ENCODE assay signal across 2 fruit fly cellular contexts in the genomic region with DNA sequence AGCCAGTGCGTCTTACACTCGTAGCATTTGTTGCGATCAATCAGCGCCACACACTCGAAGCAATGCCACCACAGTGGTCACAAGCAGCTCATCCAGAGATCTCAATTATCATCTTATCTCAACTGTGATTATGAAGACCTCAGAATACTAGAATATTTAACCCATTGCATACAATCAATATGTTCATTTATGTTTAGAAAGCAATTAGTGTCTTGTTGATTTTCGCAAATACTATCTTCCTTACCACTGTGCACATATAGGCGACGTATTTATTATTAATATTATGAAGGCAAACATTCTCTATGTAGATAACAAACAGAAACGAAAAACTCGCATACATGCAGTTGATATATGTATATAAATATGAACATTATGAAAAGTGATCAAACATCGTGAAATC.
TF ChIP-seq lines count a peak whose summit lies in the region.

No protein-coding gene starts in this region.

TF ChIP-seq in whole organism, embryonic, 481 proteins besides CTCF, POLR2A, EP300 and RAD21 (continued from another document and continues in another):
- peak; percentile 44; the same call in 1 of the 2 replicates for TF ChIP-seq peb (GFP tag; IDR thresholded peaks at IDR 0.05; lab: Robert Waterston, UW)
- TF ChIP-seq CG4360 (GFP tag; IDR thresholded peaks at IDR 0.05; lab: Robert Waterston, UW), result peak; percentile 61; the same call in 1 of the 2 replicates
- TF ChIP-seq CG8388 (GFP tag; optimal IDR thresholded peaks at IDR 0.05; lab: Kevin White, UChicago), result peak; percentile 37
- peak; percentile 54; the same call in 1 of the 2 replicates for TF ChIP-seq CG14014 (GFP tag; IDR thresholded peaks at IDR 0.05; lab: Robert Waterston, UW)
- TF ChIP-seq CG13123 (GFP tag; optimal IDR thresholded peaks at IDR 0.05; lab: Kevin White, UChicago), result peak; percentile 69
- no peak for TF ChIP-seq gfzf (GFP tag; optimal IDR thresholded peaks at IDR 0.05; lab: Kevin White, UChicago)
- peak; percentile 35; the same call in 1 of the 3 replicates for TF ChIP-seq CG7357 (GFP tag; IDR thresholded peaks at IDR 0.05; lab: Robert Waterston, UW)
- TF ChIP-seq CG2116 (GFP tag; optimal IDR thresholded peaks at IDR 0.05; lab: Kevin White, UChicago), result peak; percentile 46
- TF ChIP-seq ase (GFP tag; IDR thresholded peaks at IDR 0.05; lab: Robert Waterston, UW), result peak; percentile 62; the same call in 2 of the 3 replicates
- TF ChIP-seq CG11560 (tag; IDR thresholded peaks at IDR 0.05; lab: Robert Waterston, UW), result 0 out of 3 replicates have a peak, but pooled peaks have one; percentile 39
- peak; percentile 20 for TF ChIP-seq Antp (GFP tag; optimal IDR thresholded peaks at IDR 0.05; lab: Kevin White, UChicago)
- no peak for TF ChIP-seq repo (GFP tag; optimal IDR thresholded peaks at IDR 0.05; lab: Kevin White, UChicago)
- peak; percentile 78 for TF ChIP-seq CG17829 (tag; optimal IDR thresholded peaks at IDR 0.05; lab: Kevin White, UChicago)
- peak; percentile 36; the same call in 1 of the 2 replicates for TF ChIP-seq CG7372 (GFP tag; IDR thresholded peaks at IDR 0.05; lab: Robert Waterston, UW)
- TF ChIP-seq org-1 (GFP tag; optimal IDR thresholded peaks at IDR 0.05; lab: Kevin White, UChicago), result peak; percentile 69
- TF ChIP-seq CG6654 (GFP tag; optimal IDR thresholded peaks at IDR 0.05; lab: Kevin White, UChicago), result no peak
- TF ChIP-seq Opbp (GFP tag; IDR thresholded peaks at IDR 0.05; lab: Robert Waterston, UW; ENCODE audit: partially characterized antibody), result no peak
- TF ChIP-seq CG12744 (GFP tag; optimal IDR thresholded peaks at IDR 0.05; lab: Kevin White, UChicago), result peak; percentile 34
- peak; percentile 82 for TF ChIP-seq CG2875 (GFP tag; optimal IDR thresholded peaks at IDR 0.05; lab: Kevin White, UChicago)
- peak; percentile 22; the same call in 1 of the 3 replicates for TF ChIP-seq sr (GFP tag; IDR thresholded peaks at IDR 0.05; lab: Robert Waterston, UW)
- no peak for TF ChIP-seq zfh2 (GFP tag; optimal IDR thresholded peaks at IDR 0.05; lab: Kevin White, UChicago)
- no peak for TF ChIP-seq pb (GFP tag; optimal IDR thresholded peaks at IDR 0.05; lab: Kevin White, UChicago)
- no peak for TF ChIP-seq sc (optimal IDR thresholded peaks at IDR 0.05; lab: Kevin White, UChicago)
- peak; percentile 89 for TF ChIP-seq sc (GFP tag; optimal IDR thresholded peaks at IDR 0.05; lab: Kevin White, UChicago)
- peak; percentile 2 for TF ChIP-seq fd3F (GFP tag; optimal IDR thresholded peaks at IDR 0.05; lab: Kevin White, UChicago)
- peak; percentile 51 for TF ChIP-seq Hsf (GFP tag; optimal IDR thresholded peaks at IDR 0.05; lab: Kevin White, UChicago)
- TF ChIP-seq Mrtf (GFP tag; IDR thresholded peaks at IDR 0.05; lab: Robert Waterston, UW), result peak; percentile 61; the same call in 2 of the 3 replicates
- no peak for TF ChIP-seq prd (optimal IDR thresholded peaks at IDR 0.05; lab: Kevin White, UChicago)
- TF ChIP-seq prd (GFP tag; IDR thresholded peaks at IDR 0.05; lab: Robert Waterston, UW), result peak; percentile 79
- TF ChIP-seq CG3838 (GFP tag; optimal IDR thresholded peaks at IDR 0.05; lab: Kevin White, UChicago), result peak; percentile 53
- peak; percentile 81 for TF ChIP-seq CG6689 (GFP tag; IDR thresholded peaks at IDR 0.05; lab: Robert Waterston, UW)
- TF ChIP-seq Dp (GFP tag; optimal IDR thresholded peaks at IDR 0.05; lab: Kevin White, UChicago), result no peak
- peak; percentile 58 for TF ChIP-seq wek (GFP tag; optimal IDR thresholded peaks at IDR 0.05; lab: Kevin White, UChicago)
- peak; percentile 4 for TF ChIP-seq btn (GFP tag; optimal IDR thresholded peaks at IDR 0.05; lab: Kevin White, UChicago)
- TF ChIP-seq Myb (GFP tag; optimal IDR thresholded peaks at IDR 0.05; lab: Kevin White, UChicago), result no peak
- TF ChIP-seq CG18262 (tag; optimal IDR thresholded peaks at IDR 0.05; lab: Kevin White, UChicago), result peak; percentile 78
- peak; percentile 32 for TF ChIP-seq CG17385 (GFP tag; optimal IDR thresholded peaks at IDR 0.05; lab: Kevin White, UChicago)
- TF ChIP-seq Side (GFP tag; optimal IDR thresholded peaks at IDR 0.05; lab: Kevin White, UChicago), result peak; percentile 12
- peak; percentile 91 for TF ChIP-seq Drgx (GFP tag; IDR thresholded peaks at IDR 0.05; lab: Robert Waterston, UW)
- TF ChIP-seq Abd-B (GFP tag; optimal IDR thresholded peaks at IDR 0.05; lab: Kevin White, UChicago), result no peak
- no peak for TF ChIP-seq pzg (GFP tag; optimal IDR thresholded peaks at IDR 0.05; lab: Kevin White, UChicago)
- no peak for TF ChIP-seq rib (GFP tag; IDR thresholded peaks at IDR 0.05; lab: Robert Waterston, UW)
- TF ChIP-seq Dref (GFP tag; IDR thresholded peaks at IDR 0.05; lab: Robert Waterston, UW), result no peak
- TF ChIP-seq lmd (GFP tag; IDR thresholded peaks at IDR 0.05; lab: Robert Waterston, UW), result peak; percentile 54
- TF ChIP-seq sens (GFP tag; lab: Kevin White, UChicago), result peak; percentile 94
- peak; percentile 37; the same call in 1 of the 2 replicates for TF ChIP-seq al (GFP tag; IDR thresholded peaks at IDR 0.05; lab: Robert Waterston, UW)
- peak; percentile 23; the same call in 1 of the 3 replicates for TF ChIP-seq gce (GFP tag; IDR thresholded peaks at IDR 0.05; lab: Robert Waterston, UW)
- peak; percentile 42 for TF ChIP-seq Sry-β (GFP tag; optimal IDR thresholded peaks at IDR 0.05; lab: Kevin White, UChicago)
- TF ChIP-seq lov (optimal IDR thresholded peaks at IDR 0.05; lab: Kevin White, UChicago), result no peak
- TF ChIP-seq lov (GFP tag; IDR thresholded peaks at IDR 0.05; lab: Robert Waterston, UW), result peak; percentile 74; the same call in 1 of the 3 replicates
- TF ChIP-seq CG12104 (GFP tag; optimal IDR thresholded peaks at IDR 0.05; lab: Kevin White, UChicago), result peak; percentile 78
- peak; percentile 42 for TF ChIP-seq twi (tag; optimal IDR thresholded peaks at IDR 0.05; lab: Kevin White, UChicago)
- TF ChIP-seq zfh1 (GFP tag; IDR thresholded peaks at IDR 0.05; lab: Robert Waterston, UW), result peak; percentile 80
- no peak for TF ChIP-seq CG16779 (GFP tag; IDR thresholded peaks at IDR 0.05; lab: Robert Waterston, UW)
- TF ChIP-seq so (GFP tag; IDR thresholded peaks at IDR 0.05; lab: Robert Waterston, UW), result peak; percentile 58; the same call in 1 of the 3 replicates
- peak; percentile 23 for TF ChIP-seq CG9609 (GFP tag; optimal IDR thresholded peaks at IDR 0.05; lab: Kevin White, UChicago)
- TF ChIP-seq CG4854 (GFP tag; optimal IDR thresholded peaks at IDR 0.05; lab: Kevin White, UChicago), result peak; percentile 62
- TF ChIP-seq Dek (tag; optimal IDR thresholded peaks at IDR 0.05; lab: Kevin White, UChicago), result peak; percentile 17
- TF ChIP-seq CG10209 (GFP tag; optimal IDR thresholded peaks at IDR 0.05; lab: Kevin White, UChicago), result peak; percentile 81
- no peak for TF ChIP-seq gt (GFP tag; IDR thresholded peaks at IDR 0.05; lab: Robert Waterston, UW)
- 0 out of 2 replicates have a peak, but pooled peaks have one; percentile 12 for TF ChIP-seq Doc2 (GFP tag; IDR thresholded peaks at IDR 0.05; lab: Robert Waterston, UW)
- TF ChIP-seq CG11093 (GFP tag; IDR thresholded peaks at IDR 0.05; lab: Robert Waterston, UW), result peak; percentile 54; the same call in 2 of the 3 replicates

TF ChIP-seq in whole organism, prepupa, 60 proteins besides CTCF, POLR2A, EP300 and RAD21 (continued from another document):
- TF ChIP-seq Lpt (GFP tag; optimal IDR thresholded peaks at IDR 0.05; lab: Kevin White, UChicago), result peak; percentile 70
- peak; percentile 63 for TF ChIP-seq CG11902 (GFP tag; optimal IDR thresholded peaks at IDR 0.05; lab: Kevin White, UChicago)
- TF ChIP-seq Hr39 (GFP tag; optimal IDR thresholded peaks at IDR 0.05; lab: Kevin White, UChicago), result peak; percentile 80
- peak; percentile 82 for TF ChIP-seq CG6276 (GFP tag; optimal IDR thresholded peaks at IDR 0.05; lab: Kevin White, UChicago)
- TF ChIP-seq Eip75B (GFP tag; optimal IDR thresholded peaks at IDR 0.05; lab: Kevin White, UChicago), result peak; percentile 75
- peak; percentile 53 for TF ChIP-seq Ets21C (GFP tag; optimal IDR thresholded peaks at IDR 0.05; lab: Kevin White, UChicago)
- peak; percentile 88 for TF ChIP-seq OdsH (GFP tag; optimal IDR thresholded peaks at IDR 0.05; lab: Kevin White, UChicago)
- peak; percentile 72 for TF ChIP-seq CG6808 (GFP tag; optimal IDR thresholded peaks at IDR 0.05; lab: Kevin White, UChicago)
- peak; percentile 79 for TF ChIP-seq esn (GFP tag; optimal IDR thresholded peaks at IDR 0.05; lab: Kevin White, UChicago)
